Fruit fly (Drosophila melanogaster) whole organism, embryonic: ENCODE results near the gene CG46303.

Experiments
- Atf-2 ChIP-seq: fragments of 200-800 bp; sonication (Bioruptor generic); optimal IDR thresholded peaks from 2 replicates; lab custom pipeline; 2016; ENCODE audit warnings: missing biosample characterization, missing genetic modification characterization
- Bdp1 ChIP-seq: fragments of 200-800 bp; sonication (Bioruptor generic); optimal IDR thresholded peaks from 3 replicates; lab custom pipeline; 2016; ENCODE audit warnings: missing biosample characterization, missing genetic modification characterization
- Bgb ChIP-seq: fragments of 200-800 bp; sonication (Bioruptor generic); IDR thresholded peaks from 2 replicates; pipeline ENCODE4 v1.3.6; 2022; ENCODE audit warnings: missing biosample characterization, missing genetic modification characterization; ENCODE audit not compliant: partially characterized antibody
- CG10979 ChIP-seq: fragments of 200-800 bp; sonication (Bioruptor generic); optimal IDR thresholded peaks from 2 replicates; lab custom pipeline; 2018; ENCODE audit warnings: missing biosample characterization, mild to moderate bottlenecking, missing genetic modification characterization, moderate library complexity
- CG11398 ChIP-seq: fragments of 200-800 bp; sonication (Bioruptor generic); optimal IDR thresholded peaks from 2 replicates; lab custom pipeline; 2016; ENCODE audit warnings: missing biosample characterization, missing genetic modification characterization
- CG11456 ChIP-seq: fragments of 200-800 bp; sonication (Bioruptor generic); IDR thresholded peaks from 3 replicates; pipeline ENCODE4 v1.3.6; 2022; ENCODE audit warnings: missing biosample characterization, missing genetic modification characterization
- CG12219 ChIP-seq: fragments of 200-800 bp; sonication (Bioruptor generic); optimal IDR thresholded peaks from 3 replicates; lab custom pipeline; 2018; ENCODE audit warnings: missing biosample characterization, mild to moderate bottlenecking, missing genetic modification characterization
- CG13123 ChIP-seq: fragments of 200-800 bp; sonication (Bioruptor generic); optimal IDR thresholded peaks from 2 replicates; lab custom pipeline; 2016; ENCODE audit warnings: missing biosample characterization, missing genetic modification characterization
- CG1529 ChIP-seq: fragments of 200-800 bp; sonication (Bioruptor generic); optimal IDR thresholded peaks from 3 replicates; lab custom pipeline; 2018; ENCODE audit warnings: missing biosample characterization, missing genetic modification characterization
- CG15514 ChIP-seq: fragments of 200-800 bp; sonication (Bioruptor generic); optimal IDR thresholded peaks from 3 replicates; lab custom pipeline; 2017; ENCODE audit warnings: missing biosample characterization, missing genetic modification characterization, mild to moderate bottlenecking, moderate library complexity, missing genetic modification reagents
- CG15601 ChIP-seq: fragments of 200-800 bp; sonication (Bioruptor generic); optimal IDR thresholded peaks from 3 replicates; lab custom pipeline; 2019; ENCODE audit warnings: missing biosample characterization, mild to moderate bottlenecking, missing genetic modification characterization, moderate library complexity
- CG15696 ChIP-seq: fragments of 200-800 bp; sonication (Bioruptor generic); optimal IDR thresholded peaks from 2 replicates; lab custom pipeline; 2019; ENCODE audit warnings: missing biosample characterization, mild to moderate bottlenecking, missing genetic modification characterization, moderate library complexity
- CG16815 ChIP-seq: fragments of 200-800 bp; sonication (Bioruptor generic); optimal IDR thresholded peaks from 3 replicates; lab custom pipeline; 2017; ENCODE audit warnings: missing biosample characterization, mild to moderate bottlenecking, missing genetic modification characterization
- CG17568 ChIP-seq: fragments of 200-800 bp; sonication (Bioruptor generic); optimal IDR thresholded peaks from 2 replicates; lab custom pipeline; 2018; ENCODE audit warnings: missing biosample characterization, mild to moderate bottlenecking, missing genetic modification characterization, moderate library complexity
- CG17912 ChIP-seq: fragments of 200-800 bp; sonication (Bioruptor generic); optimal IDR thresholded peaks from 2 replicates; lab custom pipeline; 2018; ENCODE audit warnings: missing biosample characterization, mild to moderate bottlenecking, missing genetic modification characterization
- CG2120 ChIP-seq: fragments of 200-800 bp; sonication (Bioruptor generic); optimal IDR thresholded peaks from 3 replicates; lab custom pipeline; 2016; ENCODE audit warnings: missing biosample characterization, missing genetic modification characterization
- CG30403 ChIP-seq: fragments of 200-800 bp; sonication (Bioruptor generic); optimal IDR thresholded peaks from 3 replicates; lab custom pipeline; 2016; ENCODE audit warnings: missing biosample characterization, missing genetic modification characterization
- CG3726 ChIP-seq: fragments of 200-800 bp; sonication (Bioruptor generic); IDR thresholded peaks from 3 replicates; pipeline ENCODE4, ENCODE4 v1.3.6; 2022; ENCODE audit warnings: missing biosample characterization, missing genetic modification characterization
- CG6854 ChIP-seq: fragments of 200-800 bp; sonication (Bioruptor generic); optimal IDR thresholded peaks from 3 replicates; lab custom pipeline; 2017; ENCODE audit warnings: missing biosample characterization, mild to moderate bottlenecking, missing genetic modification characterization
- Dip3 ChIP-seq: fragments of 200-800 bp; sonication (Bioruptor generic); optimal IDR thresholded peaks from 3 replicates; lab custom pipeline; 2016; ENCODE audit warnings: missing biosample characterization, missing genetic modification characterization
- E2f1 ChIP-seq: fragments of 200-800 bp; sonication (Bioruptor generic); IDR thresholded peaks from 2 replicates; pipeline ENCODE4 v1.3.6; 2022; ENCODE audit warnings: missing biosample characterization, missing genetic modification characterization
- Fer1 ChIP-seq: fragments of 200-800 bp; sonication (Bioruptor generic); optimal IDR thresholded peaks from 2 replicates; lab custom pipeline; 2017; ENCODE audit warnings: missing biosample characterization, mild to moderate bottlenecking, missing genetic modification characterization
- Jarid2 ChIP-seq: fragments of 200-800 bp; sonication (Bioruptor generic); optimal IDR thresholded peaks from 3 replicates; lab custom pipeline; 2017; ENCODE audit warnings: mild to moderate bottlenecking, missing biosample characterization, missing genetic modification reagents, missing genetic modification characterization
- Med ChIP-seq: fragments of 200-800 bp; sonication (Bioruptor generic); peaks from one replicate; lab custom pipeline; 2016; ENCODE audit warnings: missing biosample characterization, missing genetic modification characterization, mild to moderate bottlenecking, inconsistent platforms, moderate library complexity
- Nf-YC ChIP-seq: fragments of 200-800 bp; optimal IDR thresholded peaks from 3 replicates; lab custom pipeline; 2019; ENCODE audit warnings: missing biosample characterization, mild to moderate bottlenecking, missing genetic modification characterization, moderate library complexity
- Xbp1 ChIP-seq: fragments of 200-800 bp; sonication (Bioruptor generic); optimal IDR thresholded peaks from 3 replicates; lab custom pipeline; 2016; ENCODE audit warnings: missing biosample characterization, mild to moderate bottlenecking, missing genetic modification characterization
- az2 ChIP-seq: fragments of 200-800 bp; sonication (Bioruptor generic); optimal IDR thresholded peaks from 3 replicates; lab custom pipeline; 2016; ENCODE audit warnings: missing biosample characterization, missing genetic modification characterization
- chif ChIP-seq, 2 experiments: fragments of 200-800 bp; sonication (Bioruptor generic); optimal IDR thresholded peaks; 3 replicates each; lab custom pipeline; 2016; ENCODE audit warnings: missing biosample characterization in 2 of 2, missing genetic modification characterization in 2 of 2
- crc ChIP-seq: fragments of 200-800 bp; sonication (Bioruptor generic); optimal IDR thresholded peaks from 2 replicates; lab custom pipeline; 2016; ENCODE audit warnings: missing biosample characterization, missing genetic modification characterization
- dimm ChIP-seq: fragments of 200-800 bp; sonication (Bioruptor generic); IDR thresholded peaks from 2 replicates; pipeline ENCODE4 v1.3.6; 2022; ENCODE audit warnings: missing biosample characterization, missing genetic modification characterization
- dm ChIP-seq: fragments of 200-800 bp; sonication (Bioruptor generic); optimal IDR thresholded peaks from 3 replicates; lab custom pipeline; 2016; ENCODE audit warnings: missing biosample characterization, missing genetic modification characterization
- emc ChIP-seq: fragments of 200-800 bp; sonication (Bioruptor generic); optimal IDR thresholded peaks from 2 replicates; lab custom pipeline; 2016; ENCODE audit warnings: missing biosample characterization, missing genetic modification characterization
- eyg ChIP-seq: fragments of 200-800 bp; sonication (Bioruptor generic); optimal IDR thresholded peaks from 3 replicates; lab custom pipeline; 2016; ENCODE audit warnings: missing biosample characterization, missing genetic modification characterization
- fd102C ChIP-seq: fragments of 200-800 bp; sonication (Bioruptor generic); optimal IDR thresholded peaks from 2 replicates; lab custom pipeline; 2018; ENCODE audit warnings: missing biosample characterization, mild to moderate bottlenecking, missing genetic modification characterization, moderate library complexity
- fd3F ChIP-seq: fragments of 200-800 bp; sonication (Bioruptor generic); optimal IDR thresholded peaks from 2 replicates; lab custom pipeline; 2018; ENCODE audit warnings: missing biosample characterization, mild to moderate bottlenecking, missing genetic modification characterization, moderate library complexity
- gem ChIP-seq: fragments of 200-800 bp; sonication (Bioruptor generic); optimal IDR thresholded peaks from 2 replicates; lab custom pipeline; 2019; ENCODE audit warnings: missing biosample characterization, mild to moderate bottlenecking, missing genetic modification characterization, moderate library complexity
- gfzf ChIP-seq: fragments of 200-800 bp; sonication (Bioruptor generic); optimal IDR thresholded peaks from 2 replicates; lab custom pipeline; 2016; ENCODE audit warnings: missing biosample characterization, mild to moderate bottlenecking, missing genetic modification characterization, moderate library complexity
- insv ChIP-seq, 2 experiments: fragments of 200-800 bp; sonication (Bioruptor generic); optimal IDR thresholded peaks; 3 replicates each; lab custom pipeline; 2016 to 2018; ENCODE audit warnings: missing biosample characterization in 2 of 2, missing genetic modification characterization in 2 of 2
- ken ChIP-seq: fragments of 200-800 bp; sonication (Bioruptor generic); IDR thresholded peaks from 3 replicates; pipeline ENCODE4 v1.3.6; 2022; ENCODE audit warnings: missing biosample characterization, missing genetic modification characterization
- lab ChIP-seq: fragments of 200-800 bp; sonication (Bioruptor generic); optimal IDR thresholded peaks from 3 replicates; lab custom pipeline; 2017; ENCODE audit warnings: missing biosample characterization, missing genetic modification characterization, mild to moderate bottlenecking, moderate library complexity, missing genetic modification reagents
- maf-S ChIP-seq: fragments of 200-800 bp; sonication (Bioruptor generic); optimal IDR thresholded peaks from 2 replicates; lab custom pipeline; 2016; ENCODE audit warnings: missing biosample characterization, missing genetic modification characterization
- sens-2 ChIP-seq: fragments of 200-800 bp; sonication (Bioruptor generic); IDR thresholded peaks from 2 replicates; pipeline ENCODE4 v1.3.6; 2022; ENCODE audit warnings: missing biosample characterization, missing genetic modification characterization
- sisA ChIP-seq: fragments of 200-800 bp; sonication (Bioruptor generic); IDR thresholded peaks from 2 replicates; pipeline ENCODE4 v1.3.6; 2022; ENCODE audit warnings: missing biosample characterization, missing genetic modification characterization
- trem ChIP-seq: fragments of 200-800 bp; optimal IDR thresholded peaks from 3 replicates; lab custom pipeline; 2019; ENCODE audit warnings: missing biosample characterization, mild to moderate bottlenecking, missing genetic modification characterization, moderate library complexity
- tup ChIP-seq: fragments of 200-800 bp; sonication (Bioruptor generic); optimal IDR thresholded peaks from 2 replicates; lab custom pipeline; 2016; ENCODE audit warnings: missing biosample characterization, mild to moderate bottlenecking, missing genetic modification characterization, moderate library complexity
- tx ChIP-seq: fragments of 200-800 bp; sonication (Bioruptor generic); optimal IDR thresholded peaks from 2 replicates; lab custom pipeline; 2016; ENCODE audit warnings: missing biosample characterization, missing genetic modification characterization
- unpg ChIP-seq: fragments of 200-800 bp; sonication (Bioruptor generic); optimal IDR thresholded peaks from 3 replicates; lab custom pipeline; 2018; ENCODE audit warnings: missing biosample characterization, mild to moderate bottlenecking, missing genetic modification characterization, moderate library complexity
- wor ChIP-seq: fragments of 200-800 bp; sonication (Bioruptor generic); IDR thresholded peaks from 2 replicates; pipeline ENCODE4 v1.3.6; 2022; ENCODE audit warnings: missing biosample characterization, missing genetic modification characterization
- zen2 ChIP-seq: fragments of 200-800 bp; sonication (Bioruptor generic); IDR thresholded peaks from 3 replicates; pipeline ENCODE4 v1.3.6; 2022; ENCODE audit warnings: missing biosample characterization, missing genetic modification characterization; ENCODE audit not compliant: partially characterized antibody

CG46303 gene

DNA sequence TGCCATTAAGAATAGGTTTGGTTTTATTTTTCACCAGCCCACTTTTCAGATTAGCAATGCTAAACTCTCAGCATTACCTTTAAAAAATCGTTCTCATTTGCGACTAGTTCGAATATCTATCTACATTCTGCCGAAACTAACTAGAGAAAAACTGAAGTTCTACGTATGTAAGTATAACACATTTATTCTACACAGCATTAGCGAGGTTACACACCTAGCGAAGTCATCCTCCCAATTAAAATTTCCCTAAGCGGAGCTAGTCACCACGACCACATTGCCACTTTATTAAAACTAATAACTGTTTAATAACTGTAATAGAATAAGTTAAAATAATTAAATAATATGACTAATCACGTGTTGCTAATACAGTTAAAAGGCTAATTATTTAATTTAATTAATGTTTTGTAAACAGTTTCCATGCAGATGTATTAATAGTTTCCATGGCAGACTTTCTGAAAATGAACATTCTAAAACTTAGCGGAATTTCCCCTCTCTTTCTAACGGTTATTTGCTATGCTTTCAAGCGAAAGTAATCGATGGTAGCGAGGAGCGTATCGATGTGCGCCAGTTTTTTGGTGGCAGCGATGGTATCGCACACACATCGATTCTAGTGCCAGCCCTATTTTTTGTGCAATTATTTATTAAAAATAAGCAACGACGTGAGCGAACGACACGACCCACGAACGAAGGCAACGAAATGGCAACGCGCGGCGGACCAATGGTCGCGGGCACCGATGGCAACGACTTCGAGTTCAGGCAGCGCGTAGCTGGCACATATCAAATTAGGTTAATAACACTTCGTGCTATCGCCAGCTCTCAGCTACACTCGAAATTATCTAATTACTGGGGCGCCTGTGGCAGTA is 42.8 kb upstream of the CG46303 start, which contains the start of gene jagn (continued):
- peak; percentile 31 for TF ChIP-seq CG10979
- TF ChIP-seq Fer1 = peak; percentile 39
- TF ChIP-seq gfzf (GFP tag; lab: Kevin White, UChicago) = peak; percentile 32
- peak in 1 of 2 experiments; percentile 86 for TF ChIP-seq insv (GFP tag; optimal IDR thresholded peaks at IDR 0.05; lab: Kevin White, UChicago)
- TF ChIP-seq CG11456 (GFP tag; lab: Robert Waterston, UW) = peak; percentile 88
- peak; percentile 0 for TF ChIP-seq CG6854 (GFP tag; lab: Kevin White, UChicago)
- TF ChIP-seq Jarid2 = peak; percentile 53
- peak; percentile 6 for TF ChIP-seq tup (GFP tag; lab: Kevin White, UChicago)
- TF ChIP-seq crc (GFP tag; lab: Kevin White, UChicago) = peak; percentile 21
- TF ChIP-seq Dip3 = peak; percentile 75
- TF ChIP-seq CG13123 = no peak
- peak; percentile 78 for TF ChIP-seq CG2120 (GFP tag; lab: Kevin White, UChicago)
- peak; percentile 17 for TF ChIP-seq Atf-2 (GFP tag; lab: Kevin White, UChicago)
- TF ChIP-seq maf-S (GFP tag; lab: Kevin White, UChicago) = peak; percentile 46
- TF ChIP-seq tx (GFP tag; lab: Kevin White, UChicago) = peak; percentile 48
- TF ChIP-seq CG1529 (GFP tag; lab: Kevin White, UChicago) = no peak
- peak; percentile 63 for TF ChIP-seq lab (GFP tag; lab: Kevin White, UChicago)
- peak; percentile 87 for TF ChIP-seq CG15514
- peak; percentile 99 for TF ChIP-seq zen2 (GFP tag; lab: Robert Waterston, UW)
- TF ChIP-seq Xbp1 (GFP tag; lab: Kevin White, UChicago) = peak; percentile 78
- peak; percentile 50 for TF ChIP-seq Nf-YC (tag; lab: Kevin White, UChicago)
- TF ChIP-seq chif (GFP tag; optimal IDR thresholded peaks at IDR 0.05; lab: Kevin White, UChicago) = peak in 1 of 2 experiments; percentile 33
- TF ChIP-seq CG11398 (GFP tag; lab: Kevin White, UChicago) = peak; percentile 36
- no peak for TF ChIP-seq sens-2 (GFP tag; lab: Robert Waterston, UW)
- TF ChIP-seq emc (GFP tag; lab: Kevin White, UChicago) = peak; percentile 24
- TF ChIP-seq wor (GFP tag; lab: Robert Waterston, UW) = no peak
- peak; percentile 58 for TF ChIP-seq E2f1 (GFP tag; lab: Robert Waterston, UW)
- no peak for TF ChIP-seq CG3726 (GFP tag; lab: Robert Waterston, UW)
- TF ChIP-seq CG30403 (GFP tag; lab: Kevin White, UChicago) = peak; percentile 68
- TF ChIP-seq Bgb = peak; percentile 100
- TF ChIP-seq CG16815 (GFP tag; lab: Kevin White, UChicago) = no peak
- peak; percentile 33 for TF ChIP-seq Bdp1 (GFP tag; lab: Kevin White, UChicago)
- TF ChIP-seq CG15601 (tag; lab: Kevin White, UChicago) = peak; percentile 53
- TF ChIP-seq dimm (GFP tag; lab: Robert Waterston, UW) = no peak
- TF ChIP-seq az2 (GFP tag; lab: Kevin White, UChicago) = peak; percentile 51
- TF ChIP-seq ken = peak; percentile 48; the same call in 2 of the 3 replicates
- peak; percentile 55 for TF ChIP-seq dm (GFP tag; lab: Kevin White, UChicago)
- TF ChIP-seq eyg (GFP tag; lab: Kevin White, UChicago) = no peak
- TF ChIP-seq trem (tag; lab: Kevin White, UChicago) = peak; percentile 77
- TF ChIP-seq fd3F (GFP tag; lab: Kevin White, UChicago) = peak; percentile 18
- TF ChIP-seq Med (GFP tag; lab: Kevin White, UChicago) = peak; percentile 97
- peak; percentile 54 for TF ChIP-seq CG17912 (GFP tag; lab: Kevin White, UChicago)
- TF ChIP-seq CG15696 (tag; lab: Kevin White, UChicago) = peak; percentile 13
- TF ChIP-seq gem (tag; lab: Kevin White, UChicago) = no peak
- no peak for TF ChIP-seq fd102C
- TF ChIP-seq CG17568 (GFP tag; lab: Kevin White, UChicago) = no peak
- peak; percentile 62 for TF ChIP-seq sisA (GFP tag; lab: Robert Waterston, UW)
- TF ChIP-seq unpg (GFP tag; lab: Kevin White, UChicago) = peak; percentile 43
- TF ChIP-seq CG12219 (GFP tag; lab: Kevin White, UChicago) = peak; percentile 21
